Worm (Caenorhabditis elegans) whole organism, late embryonic: ENCODE data around the gene pals-30.

Experiments
- C38D4.7 ChIP-seq: fragments of 200-800 bp; sonication (Bioruptor generic); optimal IDR thresholded peaks from 2 replicates; lab custom pipeline; 2018; ENCODE audit warnings: mild to moderate bottlenecking, missing genetic modification characterization, moderate library complexity, missing compliant biosample characterization
- K02D7.2 ChIP-seq: sonication (generic microtip); optimal IDR thresholded peaks from 2 replicates; lab custom pipeline; 2017; ENCODE audit warnings: mild to moderate bottlenecking, missing genetic modification characterization, missing compliant biosample characterization
- K09A11.1 ChIP-seq: sonication (generic microtip); optimal IDR thresholded peaks from 2 replicates; lab custom pipeline; 2017; ENCODE audit warnings: antibody characterized with exemption, mild to moderate bottlenecking, missing genetic modification characterization, missing compliant biosample characterization; ENCODE audit not compliant: insufficient read depth
- T23F11.4 ChIP-seq: fragments of 200-800 bp; sonication (Bioruptor generic); optimal IDR thresholded peaks from 2 replicates; lab custom pipeline; 2018; ENCODE audit warnings: mild to moderate bottlenecking, missing genetic modification characterization, missing compliant biosample characterization
- Y22D7AL.16 ChIP-seq: sonication (generic microtip); optimal IDR thresholded peaks from 2 replicates; lab custom pipeline; 2016; ENCODE audit warnings: missing genetic modification characterization, missing compliant biosample characterization
- ahr-1 ChIP-seq: sonication (generic microtip); optimal IDR thresholded peaks from 2 replicates; lab custom pipeline; 2016; ENCODE audit warnings: missing genetic modification characterization, missing compliant biosample characterization
- ceh-19 ChIP-seq: fragments of 200-800 bp; sonication (Bioruptor generic); optimal IDR thresholded peaks from 2 replicates; lab custom pipeline; 2018; ENCODE audit warnings: mild to moderate bottlenecking, missing genetic modification characterization, missing compliant biosample characterization
- ceh-2 ChIP-seq: sonication (generic microtip); optimal IDR thresholded peaks from 2 replicates; lab custom pipeline; 2016; ENCODE audit warnings: missing genotype, missing genetic modification characterization, missing compliant biosample characterization
- ceh-31 ChIP-seq: sonication (generic microtip); optimal IDR thresholded peaks from 2 replicates; lab custom pipeline; 2016; ENCODE audit warnings: missing genetic modification characterization, missing compliant biosample characterization
- ceh-34 ChIP-seq: sonication (generic microtip); optimal IDR thresholded peaks from 2 replicates; lab custom pipeline; 2016; ENCODE audit warnings: mild to moderate bottlenecking, missing genetic modification characterization, missing compliant biosample characterization
- ceh-45 ChIP-seq: fragments of 200-800 bp; sonication (Bioruptor generic); IDR thresholded peaks from 2 replicates; pipeline ENCODE4 v1.3.6; 2022; ENCODE audit warnings: missing genetic modification reagents, missing genetic modification characterization, missing compliant biosample characterization
- ceh-6 ChIP-seq: fragments of 200-800 bp; sonication (Bioruptor generic); optimal IDR thresholded peaks from 2 replicates; lab custom pipeline; 2018; ENCODE audit warnings: mild to moderate bottlenecking, missing genetic modification characterization, missing compliant biosample characterization
- ceh-9 ChIP-seq: sonication (generic microtip); optimal IDR thresholded peaks from 2 replicates; lab custom pipeline; 2016; ENCODE audit warnings: mild to moderate bottlenecking, missing genetic modification characterization, inconsistent platforms, missing compliant biosample characterization
- che-1 ChIP-seq: sonication (generic microtip); optimal IDR thresholded peaks from 2 replicates; lab custom pipeline; 2016; ENCODE audit warnings: mild to moderate bottlenecking, missing genetic modification characterization, missing compliant biosample characterization
- dve-1 ChIP-seq: sonication (generic microtip); optimal IDR thresholded peaks from 2 replicates; lab custom pipeline; 2017; ENCODE audit warnings: antibody characterized with exemption, mild to moderate bottlenecking, missing genetic modification characterization, missing compliant biosample characterization
- elt-2 ChIP-seq: sonication (generic microtip); optimal IDR thresholded peaks from 2 replicates; lab custom pipeline; 2016; ENCODE audit warnings: missing genetic modification reagents, missing genetic modification characterization, missing compliant biosample characterization
- elt-4 ChIP-seq: sonication (generic microtip); optimal IDR thresholded peaks from 2 replicates; lab custom pipeline; 2016; ENCODE audit warnings: missing genetic modification characterization, missing compliant biosample characterization
- fax-1 ChIP-seq: sonication (generic microtip); optimal IDR thresholded peaks from 2 replicates; lab custom pipeline; 2016; ENCODE audit warnings: missing genotype, missing genetic modification characterization, missing compliant biosample characterization
- fkh-10 ChIP-seq: fragments of 150-350 bp; optimal IDR thresholded peaks from 2 replicates; lab custom pipeline; 2014; ENCODE audit warnings: missing biosample characterization, missing genetic modification reagents, missing genetic modification characterization
- fkh-6 ChIP-seq: sonication (generic microtip); optimal IDR thresholded peaks from 2 replicates; lab custom pipeline; 2016; ENCODE audit warnings: missing genetic modification characterization, missing compliant biosample characterization
- gmeb-2 ChIP-seq: sonication (generic microtip); optimal IDR thresholded peaks from 2 replicates; lab custom pipeline; 2016; ENCODE audit warnings: missing genetic modification characterization, inconsistent platforms, missing compliant biosample characterization
- hlh-13 ChIP-seq: fragments of 200-800 bp; sonication (Bioruptor generic); optimal IDR thresholded peaks from 2 replicates; lab custom pipeline; 2018; ENCODE audit warnings: mild to moderate bottlenecking, missing genetic modification characterization, missing compliant biosample characterization
- hlh-15 ChIP-seq: sonication (generic microtip); optimal IDR thresholded peaks from 2 replicates; lab custom pipeline; 2016; ENCODE audit warnings: missing genetic modification characterization, missing compliant biosample characterization
- hlh-30 ChIP-seq: sonication (generic microtip); optimal IDR thresholded peaks from 2 replicates; lab custom pipeline; 2017; ENCODE audit warnings: antibody characterized with exemption, missing genetic modification characterization, missing compliant biosample characterization; ENCODE audit not compliant: insufficient read depth
- hlh-8 ChIP-seq: sonication (generic microtip); optimal IDR thresholded peaks from 2 replicates; lab custom pipeline; 2016; ENCODE audit warnings: missing genotype, missing genetic modification characterization, missing compliant biosample characterization
- lim-6 ChIP-seq: sonication (generic microtip); optimal IDR thresholded peaks from 2 replicates; lab custom pipeline; 2016; ENCODE audit warnings: missing genetic modification characterization, missing compliant biosample characterization
- lin-11 ChIP-seq: fragments of 200-800 bp; sonication (Bioruptor generic); optimal IDR thresholded peaks from 2 replicates; lab custom pipeline; 2018; ENCODE audit warnings: mild to moderate bottlenecking, missing genetic modification characterization, missing compliant biosample characterization
- madf-2 ChIP-seq: sonication (generic microtip); optimal IDR thresholded peaks from 2 replicates; lab custom pipeline; 2017; ENCODE audit warnings: missing genetic modification characterization, missing compliant biosample characterization
- nfya-1 ChIP-seq: sonication (generic microtip); optimal IDR thresholded peaks from 2 replicates; lab custom pipeline; 2017; ENCODE audit warnings: missing genetic modification characterization, mild to moderate bottlenecking, missing compliant biosample characterization, antibody characterized with exemption, moderate library complexity
- nhr-11 ChIP-seq: fragments of 150-350 bp; optimal IDR thresholded peaks from 2 replicates; lab custom pipeline; 2014; ENCODE audit warnings: missing biosample characterization, missing genetic modification characterization
- nhr-232 ChIP-seq: sonication (generic microtip); optimal IDR thresholded peaks from 2 replicates; lab custom pipeline; 2016; ENCODE audit warnings: missing genetic modification characterization, missing compliant biosample characterization
- npax-4 ChIP-seq: sonication (generic microtip); optimal IDR thresholded peaks from 2 replicates; lab custom pipeline; 2016; ENCODE audit warnings: missing genetic modification characterization, missing compliant biosample characterization
- odd-2 ChIP-seq: sonication (generic microtip); optimal IDR thresholded peaks from 2 replicates; lab custom pipeline; 2017; ENCODE audit warnings: antibody characterized with exemption, mild to moderate bottlenecking, missing genetic modification characterization, missing compliant biosample characterization
- pat-9 ChIP-seq: fragments of 200-800 bp; sonication (Bioruptor generic); optimal IDR thresholded peaks from 2 replicates; lab custom pipeline; 2018; ENCODE audit warnings: mild to moderate bottlenecking, missing genetic modification characterization, moderate library complexity, missing compliant biosample characterization
- pha-2 ChIP-seq: sonication (generic microtip); optimal IDR thresholded peaks from 2 replicates; lab custom pipeline; 2017; ENCODE audit warnings: mild to moderate bottlenecking, missing genetic modification characterization, missing compliant biosample characterization
- pha-4 ChIP-seq: fragments of 150-350 bp; optimal IDR thresholded peaks from 2 replicates; lab custom pipeline; 2018; ENCODE audit warnings: missing biosample characterization, missing genetic modification reagents, missing genetic modification characterization
- rnt-1 ChIP-seq: sonication (generic microtip); optimal IDR thresholded peaks from 2 replicates; lab custom pipeline; 2016; ENCODE audit warnings: missing genetic modification characterization, missing compliant biosample characterization
- sdc-2 ChIP-seq: sonication (generic microtip); optimal IDR thresholded peaks from 2 replicates; lab custom pipeline; 2016; ENCODE audit warnings: missing genotype, missing genetic modification characterization, missing compliant biosample characterization
- sox-2 ChIP-seq: fragments of 200-800 bp; sonication (Bioruptor generic); IDR thresholded peaks from 2 replicates; pipeline ENCODE4 v1.3.6; 2022; ENCODE audit warnings: missing genetic modification reagents, missing genetic modification characterization, missing compliant biosample characterization
- syd-9 ChIP-seq: sonication (generic microtip); optimal IDR thresholded peaks from 2 replicates; lab custom pipeline; 2016; ENCODE audit warnings: mild to moderate bottlenecking, missing genetic modification characterization, moderate library complexity, missing compliant biosample characterization
- tbx-2 ChIP-seq: sonication (generic microtip); optimal IDR thresholded peaks from 2 replicates; lab custom pipeline; 2016; ENCODE audit warnings: missing genetic modification characterization, missing compliant biosample characterization
- ttx-3 ChIP-seq: sonication (generic microtip); optimal IDR thresholded peaks from 2 replicates; lab custom pipeline; 2016; ENCODE audit warnings: missing genetic modification reagents, missing genetic modification characterization, missing compliant biosample characterization
- unc-3 ChIP-seq, 2 experiments: fragments of 200-800 bp in 1 of 2; sonication (Bioruptor generic) in 1 of 2; sonication (generic microtip) in 1 of 2; conservative IDR thresholded peaks in 1 of 2; optimal IDR thresholded peaks in 1 of 2; 2 replicates each; pipeline versions ENCODE4 v1.3.6 to Lab custom; 2016 to 2022; ENCODE audit warnings: missing compliant biosample characterization in 2 of 2, missing genetic modification characterization in 2 of 2, missing genetic modification reagents in 1 of 2
- unc-86 ChIP-seq: sonication (generic microtip); optimal IDR thresholded peaks from 2 replicates; lab custom pipeline; 2016; ENCODE audit warnings: missing genetic modification characterization, missing compliant biosample characterization
- zip-5 ChIP-seq: sonication (generic microtip); optimal IDR thresholded peaks from 2 replicates; lab custom pipeline; 2016; ENCODE audit warnings: missing genetic modification characterization, missing compliant biosample characterization
- ztf-16 ChIP-seq: sonication (generic microtip); optimal IDR thresholded peaks from 2 replicates; lab custom pipeline; 2017; ENCODE audit warnings: missing genetic modification characterization, missing compliant biosample characterization

The pals-30 gene

DNA sequence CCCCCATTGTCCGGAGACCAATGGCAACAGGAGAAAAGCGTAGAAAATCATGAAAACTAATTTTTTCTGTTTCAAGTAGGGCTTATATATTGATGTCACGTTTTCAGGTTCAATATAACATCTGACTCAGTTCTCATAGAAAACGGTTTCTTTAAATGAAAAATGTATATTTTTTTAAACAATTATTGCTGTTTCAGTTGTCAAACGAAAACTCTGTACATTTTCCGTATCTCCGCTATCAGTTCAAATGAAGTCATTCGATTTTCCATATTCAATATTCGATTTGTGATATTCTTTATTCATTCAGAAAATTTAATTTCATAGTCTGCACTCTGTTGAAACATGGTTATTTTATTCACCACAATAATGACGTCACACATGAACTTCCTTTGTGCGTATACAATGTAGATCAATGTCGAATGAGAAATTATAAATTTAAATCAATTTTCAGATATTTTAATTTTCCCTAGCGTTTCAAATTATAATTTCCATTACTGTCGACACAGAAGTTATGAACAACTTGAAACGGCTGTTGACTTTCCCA is 27.0 kb upstream of the pals-30 start, which contains the start of gene Y57G11B.8:
TSS of gene Y57G11B.8 (minus strand) at position 51 of the 544 bp plus-strand sequence.
- TF ChIP-seq ahr-1 (tag; lab: Kevin White, UChicago) (no peak), ceh-34 (no peak), syd-9 (tag; lab: Kevin White, UChicago) (no peak), ttx-3 (tag; lab: Kevin White, UChicago) (no peak), odd-2 (no peak), sdc-2 (tag; lab: Kevin White, UChicago) (no peak), ceh-9 (tag; lab: Kevin White, UChicago) (no peak), pha-4 (tag; lab: Kevin White, UChicago) (no peak), rnt-1 (tag; lab: Kevin White, UChicago) (no peak), zip-5 (tag; lab: Kevin White, UChicago) (no peak), npax-4 (tag; lab: Kevin White, UChicago) (no peak), dve-1 (no peak), Y22D7AL.16 (tag; lab: Kevin White, UChicago) (no peak), K09A11.1 (tag; lab: Kevin White, UChicago) (no peak), pat-9 (tag; lab: Kevin White, UChicago) (no peak), fkh-6 (tag; lab: Kevin White, UChicago) (no peak)

DNA sequence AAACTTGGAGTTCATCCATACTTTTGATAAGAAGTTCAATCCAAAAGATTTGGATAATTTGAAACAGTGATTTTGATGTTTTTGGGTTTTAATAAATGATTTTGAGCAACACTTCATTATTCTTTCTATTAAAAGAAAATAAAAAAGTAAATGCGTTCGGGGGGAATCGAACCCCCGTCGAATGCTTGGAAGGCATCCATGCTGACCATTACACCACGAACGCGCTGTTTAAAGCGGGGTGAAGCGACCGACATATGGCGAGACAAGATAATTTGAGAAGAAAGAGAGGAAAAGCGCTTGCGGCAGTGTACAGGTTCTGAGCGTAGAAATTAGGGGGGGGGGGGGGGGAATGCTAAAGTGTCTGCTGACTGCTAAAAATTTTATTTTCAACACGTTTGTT is 24.7 kb upstream of the pals-30 start:
- TF ChIP-seq nfya-1 (tag; lab: Kevin White, UChicago) (peak; percentile 11), pha-2 (tag; lab: Kevin White, UChicago) (peak; percentile 35), ceh-34 (peak; percentile 39), elt-4 (tag; lab: Kevin White, UChicago) (no peak), lim-6 (tag; lab: Kevin White, UChicago) (no peak), ceh-31 (tag; lab: Kevin White, UChicago) (peak; percentile 4), Y22D7AL.16 (tag; lab: Kevin White, UChicago) (peak; percentile 55), tbx-2 (no peak), unc-86 (tag; lab: Kevin White, UChicago) (peak; percentile 7), K02D7.2 (tag; lab: Kevin White, UChicago) (peak; percentile 48), T23F11.4 (peak; percentile 35), ceh-45 (0 out of 2 replicates have a peak, but pooled peaks have one; percentile 21), dve-1 (peak; percentile 22), nhr-11 (tag; lab: Kevin White, UChicago) (no peak), sox-2 (GFP tag; lab: Robert Waterston, UW) (peak; percentile 47), madf-2 (tag; lab: Kevin White, UChicago) (no peak), ttx-3 (tag; lab: Kevin White, UChicago) (peak; percentile 49), lin-11 (tag; lab: Kevin White, UChicago) (peak; percentile 64), elt-2 (tag; lab: Kevin White, UChicago) (peak; percentile 62), ceh-19 (GFP tag; lab: Kevin White, UChicago) (peak; percentile 41), hlh-15 (tag; lab: Kevin White, UChicago) (peak; percentile 3), fkh-10 (no peak), ceh-2 (peak; percentile 16), gmeb-2 (tag; lab: Kevin White, UChicago) (no peak), che-1 (tag; lab: Kevin White, UChicago) (peak; percentile 73), nhr-232 (tag; lab: Kevin White, UChicago) (no peak), C38D4.7 (GFP tag; lab: Kevin White, UChicago) (peak; percentile 56), hlh-8 (tag; lab: Kevin White, UChicago) (no peak), unc-3 (GFP tag; conservative IDR thresholded peaks at IDR 0.05; lab: Robert Waterston, UW) (0 out of 2 replicates have a peak, but pooled peaks have one; percentile 14), unc-3 (tag; optimal IDR thresholded peaks at IDR 0.05; lab: Kevin White, UChicago) (peak; percentile 8), hlh-13 (GFP tag; lab: Kevin White, UChicago) (peak; percentile 21), fax-1 (tag; lab: Kevin White, UChicago) (no peak), hlh-30 (tag; lab: Kevin White, UChicago) (no peak), fkh-6 (tag; lab: Kevin White, UChicago) (no peak), ztf-16 (tag; lab: Kevin White, UChicago) (peak; percentile 54), npax-4 (tag; lab: Kevin White, UChicago) (peak; percentile 13), ceh-6 (GFP tag; lab: Kevin White, UChicago) (peak; percentile 49)
